Worm (Caenorhabditis elegans) whole organism, L4 larva: ENCODE measurements around the gene F47B8.8.

Source experiments
- D1046.2 ChIP-seq: fragments of 200-800 bp; sonication (Bioruptor generic); IDR thresholded peaks from 2 replicates; pipeline ENCODE4 v1.3.6; 2022; ENCODE audit warnings: missing genetic modification characterization, missing compliant biosample characterization
- F37D6.2 ChIP-seq: sonication (generic microtip); optimal IDR thresholded peaks from 2 replicates; lab custom pipeline; 2016; ENCODE audit warnings: mild to moderate bottlenecking, missing genetic modification characterization, missing compliant biosample characterization
- F44E2.7 ChIP-seq: fragments of 200-800 bp; sonication (Bioruptor generic); IDR thresholded peaks from 2 replicates; pipeline ENCODE4 v2.1.2; 2022; ENCODE audit warnings: missing genetic modification characterization, missing compliant biosample characterization
- T20F7.1 ChIP-seq: fragments of 200-800 bp; sonication (Bioruptor generic); optimal IDR thresholded peaks from 2 replicates; lab custom pipeline; 2018; ENCODE audit warnings: mild to moderate bottlenecking, missing genetic modification characterization, missing compliant biosample characterization
- Y48G9A.11 ChIP-seq: fragments of 200-800 bp; sonication (Bioruptor generic); IDR thresholded peaks from 2 replicates; pipeline ENCODE4 v1.3.6; 2022; ENCODE audit warnings: missing genetic modification reagents, missing genetic modification characterization, missing compliant biosample characterization
- ZK337.2 ChIP-seq: fragments of 200-800 bp; sonication (Bioruptor generic); IDR thresholded peaks from 2 replicates; pipeline ENCODE4 v1.3.6; 2022; ENCODE audit warnings: missing genetic modification reagents, missing genetic modification characterization, missing compliant biosample characterization
- ama-1 ChIP-seq: fragments of 150-350 bp; optimal IDR thresholded peaks from 2 replicates; lab custom pipeline; 2014; ENCODE audit warnings: inconsistent platforms, mixed read lengths
- arid-1 ChIP-seq: fragments of 200-800 bp; sonication (Bioruptor generic); conservative IDR thresholded peaks from 2 replicates; pipeline ENCODE4 v1.3.6; 2022; ENCODE audit warnings: missing genetic modification reagents, missing genetic modification characterization, missing compliant biosample characterization
- ceh-20 ChIP-seq: fragments of 200-800 bp; sonication (Bioruptor generic); IDR thresholded peaks from 2 replicates; pipeline ENCODE4 v1.3.6; 2022; ENCODE audit warnings: missing genetic modification reagents, missing genetic modification characterization, missing compliant biosample characterization
- ceh-32 ChIP-seq: sonication (generic microtip); optimal IDR thresholded peaks from 2 replicates; lab custom pipeline; 2016; ENCODE audit warnings: mild to moderate bottlenecking, missing genetic modification characterization, missing compliant biosample characterization; ENCODE audit not compliant: poor library complexity
- ceh-62 ChIP-seq: sonication (generic microtip); optimal IDR thresholded peaks from 2 replicates; lab custom pipeline; 2017; ENCODE audit warnings: missing biosample characterization, missing genetic modification characterization
- ceh-82 ChIP-seq: sonication (generic microtip); optimal IDR thresholded peaks from 2 replicates; lab custom pipeline; 2017; ENCODE audit warnings: missing biosample characterization, missing genetic modification characterization
- daf-16 ChIP-seq, 3 experiments: sonication (generic microtip); optimal IDR thresholded peaks; 2 replicates each; lab custom pipeline; 2016 to 2017; ENCODE audit warnings: missing genetic modification characterization in 3 of 3, missing genetic modification reagents in 3 of 3, mild to moderate bottlenecking in 2 of 3, missing compliant biosample characterization in 2 of 3, missing biosample characterization in 1 of 3, moderate library complexity in 1 of 3
- daf-8 ChIP-seq: fragments of 200-800 bp; sonication (Bioruptor generic); IDR thresholded peaks from 2 replicates; pipeline ENCODE4 v1.3.6; 2022; ENCODE audit warnings: missing genetic modification characterization, missing compliant biosample characterization
- dmd-9 ChIP-seq: fragments of 200-800 bp; sonication (Bioruptor generic); IDR thresholded peaks from 2 replicates; pipeline ENCODE4 v1.3.6; 2022; ENCODE audit warnings: missing genetic modification reagents, missing genetic modification characterization, missing compliant biosample characterization
- duxl-1 ChIP-seq: sonication (generic microtip); optimal IDR thresholded peaks from 2 replicates; lab custom pipeline; 2016; ENCODE audit warnings: mild to moderate bottlenecking, missing genetic modification characterization, moderate library complexity, missing compliant biosample characterization; ENCODE audit not compliant: poor library complexity
- dve-1 ChIP-seq: sonication (generic microtip); optimal IDR thresholded peaks from 2 replicates; lab custom pipeline; 2017; ENCODE audit warnings: antibody characterized with exemption, mild to moderate bottlenecking, missing genetic modification characterization, missing compliant biosample characterization; ENCODE audit not compliant: insufficient read depth
- egl-27 ChIP-seq: sonication (generic microtip); optimal IDR thresholded peaks from 3 replicates; lab custom pipeline; 2017; ENCODE audit warnings: missing biosample characterization, missing genetic modification reagents, missing genetic modification characterization
- egl-43 ChIP-seq: fragments of 200-800 bp; sonication (Bioruptor generic); IDR thresholded peaks from 2 replicates; pipeline ENCODE4 v1.3.6; 2022; ENCODE audit warnings: missing genetic modification reagents, missing genetic modification characterization, missing compliant biosample characterization
- gei-8 ChIP-seq: fragments of 200-800 bp; sonication (Bioruptor generic); optimal IDR thresholded peaks from 2 replicates; lab custom pipeline; 2018; ENCODE audit warnings: mild to moderate bottlenecking, missing genetic modification characterization, missing compliant biosample characterization
- hif-1 ChIP-seq, 2 experiments: sonication (generic microtip); optimal IDR thresholded peaks; 2 replicates each; lab custom pipeline; 2016 to 2017; ENCODE audit warnings: missing compliant biosample characterization in 2 of 2, missing genetic modification characterization in 2 of 2, missing genetic modification reagents in 2 of 2, missing genotype in 2 of 2, mild to moderate bottlenecking in 1 of 2
- hlh-30 ChIP-seq: sonication (generic microtip); optimal IDR thresholded peaks from 2 replicates; lab custom pipeline; 2017; ENCODE audit warnings: antibody characterized with exemption, mild to moderate bottlenecking, missing genetic modification characterization, missing compliant biosample characterization; ENCODE audit not compliant: insufficient read depth
- lin-1 ChIP-seq: fragments of 200-800 bp; sonication (Bioruptor generic); IDR thresholded peaks from 2 replicates; pipeline ENCODE4 v1.3.6; 2022; ENCODE audit warnings: missing genetic modification reagents, missing genetic modification characterization, missing compliant biosample characterization
- lin-13 ChIP-seq: fragments of 150-350 bp; optimal IDR thresholded peaks from 2 replicates; lab custom pipeline; 2014; ENCODE audit warnings: missing biosample characterization, missing genetic modification reagents, missing genetic modification characterization
- lin-39 ChIP-seq: fragments of 150-350 bp; optimal IDR thresholded peaks from 2 replicates; lab custom pipeline; 2014; ENCODE audit warnings: missing biosample characterization, missing genetic modification reagents, missing genetic modification characterization
- mdl-1 ChIP-seq, 2 experiments: fragments of 150-350 bp in 1 of 2; sonication (generic microtip) in 1 of 2; optimal IDR thresholded peaks; 2 replicates each; lab custom pipeline; 2014 to 2017; ENCODE audit warnings: missing biosample characterization in 2 of 2, missing genetic modification characterization in 2 of 2
- mep-1 ChIP-seq: fragments of 150-350 bp; sonication (generic microtip); optimal IDR thresholded peaks from 3 replicates; lab custom pipeline; 2014; ENCODE audit warnings: missing biosample characterization, missing genetic modification characterization
- mes-2 ChIP-seq: sonication (generic microtip); optimal IDR thresholded peaks from 2 replicates; lab custom pipeline; 2016; ENCODE audit warnings: missing genotype, mild to moderate bottlenecking, missing genetic modification characterization, missing compliant biosample characterization; ENCODE audit not compliant: poor library complexity, severe bottlenecking
- nhr-102 ChIP-seq: sonication (generic microtip); optimal IDR thresholded peaks from 2 replicates; lab custom pipeline; 2016; ENCODE audit warnings: mild to moderate bottlenecking, missing genetic modification characterization, moderate library complexity, missing compliant biosample characterization
- nhr-11 ChIP-seq: fragments of 150-350 bp; optimal IDR thresholded peaks from 2 replicates; lab custom pipeline; 2014; ENCODE audit warnings: missing biosample characterization, missing genetic modification characterization
- nhr-111 ChIP-seq: fragments of 200-800 bp; sonication (Bioruptor generic); optimal IDR thresholded peaks from 2 replicates; lab custom pipeline; 2018; ENCODE audit warnings: mild to moderate bottlenecking, missing genetic modification characterization, missing compliant biosample characterization
- nhr-237 ChIP-seq: sonication (generic microtip); optimal IDR thresholded peaks from 2 replicates; lab custom pipeline; 2017; ENCODE audit warnings: missing biosample characterization, missing genetic modification characterization
- nhr-25 ChIP-seq: sonication (generic microtip); optimal IDR thresholded peaks from 2 replicates; lab custom pipeline; 2017; ENCODE audit warnings: missing genetic modification characterization, mild to moderate bottlenecking, missing compliant biosample characterization, antibody characterized with exemption, moderate library complexity, borderline replicate concordance; ENCODE audit not compliant: insufficient read depth
- nhr-28 ChIP-seq: fragments of 150-350 bp; optimal IDR thresholded peaks from 2 replicates; lab custom pipeline; 2014; ENCODE audit warnings: missing biosample characterization, missing genetic modification characterization
- nhr-6 ChIP-seq: fragments of 150-350 bp; optimal IDR thresholded peaks from 2 replicates; lab custom pipeline; 2014; ENCODE audit warnings: missing biosample characterization, missing genetic modification characterization
- nhr-76 ChIP-seq: fragments of 150-350 bp; optimal IDR thresholded peaks from 2 replicates; lab custom pipeline; 2014; ENCODE audit warnings: missing biosample characterization, missing genetic modification characterization
- pqm-1 ChIP-seq: sonication (generic microtip); optimal IDR thresholded peaks from 2 replicates; lab custom pipeline; 2017; ENCODE audit warnings: missing biosample characterization, missing genetic modification characterization
- rbr-2 ChIP-seq: sonication (generic microtip); optimal IDR thresholded peaks from 2 replicates; lab custom pipeline; 2016; ENCODE audit warnings: missing genotype, missing genetic modification characterization, missing compliant biosample characterization
- snpc-4 ChIP-seq: fragments of 150-350 bp; optimal IDR thresholded peaks from 2 replicates; lab custom pipeline; 2014; ENCODE audit warnings: missing biosample characterization, missing genetic modification characterization
- spr-1 ChIP-seq: sonication (generic microtip); optimal IDR thresholded peaks from 2 replicates; lab custom pipeline; 2016; ENCODE audit warnings: mild to moderate bottlenecking, missing genetic modification characterization, missing compliant biosample characterization
- tag-97 ChIP-seq: fragments of 200-800 bp; sonication (Bioruptor generic); IDR thresholded peaks from 2 replicates; pipeline ENCODE4 v1.3.6; 2022; ENCODE audit warnings: missing genetic modification characterization, missing compliant biosample characterization
- tra-1 ChIP-seq: fragments of 200-800 bp; sonication (Bioruptor generic); IDR thresholded peaks from 2 replicates; pipeline ENCODE4 v1.3.6; 2022; ENCODE audit warnings: missing genetic modification reagents, missing genetic modification characterization, missing compliant biosample characterization
- unc-62 ChIP-seq, 3 experiments: fragments of 150-350 bp in 1 of 3; sonication (generic microtip); optimal IDR thresholded peaks in 2 of 3; peaks in 1 of 3; 1 replicate in 1 of 3; 2 replicates in 2 of 3; lab custom pipeline; 2014 to 2017; ENCODE audit warnings: missing biosample characterization in 3 of 3, missing genetic modification characterization in 3 of 3, missing genetic modification reagents in 3 of 3, missing genotype in 1 of 3
- zag-1 ChIP-seq: fragments of 150-350 bp; optimal IDR thresholded peaks from 2 replicates; lab custom pipeline; 2014; ENCODE audit warnings: missing biosample characterization, missing genetic modification characterization
- zip-2 ChIP-seq: fragments of 150-350 bp; optimal IDR thresholded peaks from 2 replicates; lab custom pipeline; 2014; ENCODE audit warnings: missing biosample characterization, missing genetic modification characterization
- ztf-11 ChIP-seq: fragments of 150-350 bp; optimal IDR thresholded peaks from 2 replicates; lab custom pipeline; 2014; ENCODE audit warnings: missing biosample characterization, missing genetic modification characterization
- ztf-7 ChIP-seq: fragments of 150-350 bp; optimal IDR thresholded peaks from 2 replicates; lab custom pipeline; 2014; ENCODE audit warnings: missing biosample characterization, missing genetic modification characterization

The F47B8.8 gene

ce11 chrV:14366487-14366962 is 35.0 kb downstream of the F47B8.8 start (continued):
- TF ChIP-seq mes-2 (peak; percentile 56), ceh-20 (peak; percentile 66; the same call in 1 of the 2 replicates), nhr-25 (tag; lab: Kevin White, UChicago) (peak; percentile 22), duxl-1 (peak; percentile 27), ztf-11 (tag; lab: Kevin White, UChicago) (no peak), egl-27 (tag; lab: Kevin White, UChicago) (peak; percentile 58), ama-1 (no peak), egl-43 (GFP tag; lab: Robert Waterston, UW) (peak; percentile 80), ceh-82 (tag; lab: Kevin White, UChicago) (no peak), ceh-62 (tag; lab: Kevin White, UChicago) (no peak), ztf-7 (no peak), gei-8 (no peak), T20F7.1 (no peak), snpc-4 (tag; lab: Kevin White, UChicago) (no peak), tra-1 (0 out of 2 replicates have a peak, but pooled peaks have one; percentile 46), hlh-30 (tag; lab: Kevin White, UChicago) (peak; percentile 91), ZK337.2 (GFP tag; lab: Robert Waterston, UW) (no peak), nhr-111 (GFP tag; lab: Kevin White, UChicago) (no peak), D1046.2 (GFP tag; lab: Robert Waterston, UW) (no peak), nhr-76 (tag; lab: Kevin White, UChicago) (no peak)

DNA sequence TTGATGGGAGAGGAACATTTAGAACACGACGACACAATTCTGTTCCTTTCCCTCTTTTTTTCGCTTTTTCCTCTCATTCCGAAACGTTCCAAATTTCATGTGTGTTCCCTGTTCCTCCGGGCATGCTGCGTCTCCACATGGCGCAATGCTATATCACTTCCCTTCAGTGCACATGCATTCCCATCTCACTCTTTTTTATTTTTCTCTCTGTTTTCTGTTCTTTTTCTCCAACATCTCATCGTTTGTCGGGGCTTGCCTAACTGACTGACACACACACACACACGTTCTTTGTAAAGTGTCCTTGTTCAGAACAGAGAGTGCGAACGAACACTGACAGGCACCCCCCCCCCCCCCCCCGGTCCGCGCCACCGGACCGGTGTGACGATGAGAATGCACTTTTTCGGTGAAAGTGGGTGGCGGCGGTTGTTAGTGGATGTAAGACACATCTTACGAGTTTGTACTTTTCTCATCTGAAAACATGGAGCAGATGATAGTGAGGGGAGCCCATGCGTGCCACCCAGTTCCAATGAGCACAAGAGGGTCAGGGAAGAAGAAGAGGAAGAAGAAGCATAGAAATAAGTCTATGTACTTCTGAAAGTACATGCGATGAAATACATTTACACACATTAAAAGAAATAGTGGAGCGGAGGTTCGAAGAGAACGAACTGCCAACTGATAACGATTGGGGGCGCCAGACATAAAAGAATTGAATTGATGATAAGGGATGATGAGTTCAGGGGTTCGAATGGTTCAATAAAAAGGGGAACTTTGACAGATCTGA is 36.9 kb downstream of the F47B8.8 start:
- TF ChIP-seq mdl-1 (tag; optimal IDR thresholded peaks at IDR 0.05; lab: Kevin White, UChicago) (peak; percentile 64 to 93), lin-1 (GFP tag; lab: Robert Waterston, UW) (0 out of 2 replicates have a peak, but pooled peaks have one; percentile 10), daf-16 (GFP tag; optimal IDR thresholded peaks at IDR 0.05; lab: Kevin White, UChicago) (no peak), daf-16 (tag; optimal IDR thresholded peaks at IDR 0.05; lab: Kevin White, UChicago) (peak; percentile 65), rbr-2 (tag; lab: Kevin White, UChicago) (peak; percentile 58), hif-1 (tag; optimal IDR thresholded peaks at IDR 0.05; lab: Kevin White, UChicago) (peak in 1 of 2 experiments; percentile 52), lin-39 (no peak), dmd-9 (no peak), ceh-20 (peak; percentile 55), lin-13 (no peak), snpc-4 (tag; lab: Kevin White, UChicago) (no peak), zag-1 (tag; lab: Kevin White, UChicago) (no peak), tag-97 (GFP tag; lab: Robert Waterston, UW) (no peak), ZK337.2 (GFP tag; lab: Robert Waterston, UW) (no peak), Y48G9A.11 (no peak), nhr-11 (tag; lab: Kevin White, UChicago) (no peak), nhr-237 (no peak), ceh-32 (no peak), dve-1 (tag; lab: Kevin White, UChicago) (peak; percentile 41), D1046.2 (GFP tag; lab: Robert Waterston, UW) (no peak), unc-62 (GFP tag; optimal IDR thresholded peaks at IDR 0.05 in 1 of 2; lab: Kevin White, UChicago) (peak in 1 of 2 experiments; percentile 93), unc-62 (tag; optimal IDR thresholded peaks at IDR 0.05; lab: Kevin White, UChicago) (no peak), nhr-28 (tag; lab: Kevin White, UChicago) (peak; percentile 88), F37D6.2 (tag; lab: Kevin White, UChicago) (no peak), pqm-1 (peak; percentile 95), mep-1 (tag; lab: Kevin White, UChicago) (peak; percentile 81), F44E2.7 (no peak), gei-8 (no peak), spr-1 (tag; lab: Kevin White, UChicago) (no peak), daf-8 (GFP tag; lab: Robert Waterston, UW) (no peak), nhr-6 (tag; lab: Kevin White, UChicago) (peak; percentile 76), nhr-25 (tag; lab: Kevin White, UChicago) (peak; percentile 90), arid-1 (GFP tag; lab: Robert Waterston, UW) (no peak), nhr-102 (no peak), zip-2 (tag; lab: Kevin White, UChicago) (no peak)
